Worm (Caenorhabditis elegans) whole organism, L1 larva: ENCODE data around the gene C06A8.6.

Source experiments
- egl-27 ChIP-seq, 2 experiments: fragments of 150-350 bp in 1 of 2; sonication (generic microtip); optimal IDR thresholded peaks; 3 replicates each; lab custom pipeline; 2017 to 2018; ENCODE audit warnings: missing biosample characterization in 2 of 2, missing genetic modification characterization in 2 of 2, missing genetic modification reagents in 2 of 2
- nhr-11 ChIP-seq: fragments of 150-350 bp; optimal IDR thresholded peaks from 2 replicates; lab custom pipeline; 2014; ENCODE audit warnings: missing biosample characterization, missing genetic modification characterization
- nhr-19 ChIP-seq: fragments of 200-800 bp; sonication (Bioruptor generic); conservative IDR thresholded peaks from 2 replicates; pipeline ENCODE4 v1.3.6; 2022; ENCODE audit warnings: missing genetic modification characterization, missing compliant biosample characterization
- nhr-76 ChIP-seq: sonication (generic microtip); optimal IDR thresholded peaks from 2 replicates; lab custom pipeline; 2017; ENCODE audit warnings: missing biosample characterization, missing genetic modification characterization
- skn-1 ChIP-seq: fragments of 150-350 bp; optimal IDR thresholded peaks from 2 replicates; lab custom pipeline; 2014; ENCODE audit warnings: missing biosample characterization, missing genetic modification characterization

DNA sequence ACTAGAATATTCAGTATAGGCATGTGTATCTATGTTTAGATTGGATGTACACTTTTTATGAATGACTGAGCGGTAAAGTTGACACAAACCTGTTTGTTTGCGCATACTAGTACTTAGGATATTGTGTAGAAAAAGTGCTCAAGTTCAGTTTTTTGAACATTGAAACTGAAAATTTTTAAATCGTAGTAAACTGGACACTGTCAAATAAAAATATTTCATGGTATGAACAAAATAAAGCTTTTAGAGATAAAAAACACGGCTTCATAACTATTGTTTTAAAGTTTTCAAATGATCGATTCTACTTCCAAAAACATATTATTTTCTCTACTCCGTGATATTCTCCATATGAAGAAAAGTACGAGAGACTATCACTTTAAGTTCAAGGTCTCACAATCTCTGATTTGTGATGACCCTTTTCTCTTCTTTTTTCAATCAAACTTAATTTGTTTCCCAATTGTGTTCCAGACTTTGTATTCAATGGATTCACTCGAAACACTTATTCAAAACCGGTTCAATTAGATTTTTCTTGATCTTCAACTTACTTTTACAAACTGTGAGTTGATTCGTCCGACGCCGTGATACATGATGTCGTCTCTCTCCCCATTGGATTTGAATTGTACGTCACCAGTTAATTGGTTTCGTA is 19.2 kb downstream of the C06A8.6 start:
- TF ChIP-seq nhr-19 (GFP tag; lab: Robert Waterston, UW) (peak; percentile 18; the same call in 1 of the 2 replicates), nhr-11 (tag; lab: Kevin White, UChicago) (no peak), skn-1 (no peak), egl-27 (tag; optimal IDR thresholded peaks at IDR 0.05; lab: Kevin White, UChicago) (no peak), nhr-76 (tag; lab: Kevin White, UChicago) (no peak)
